Fruit fly (Drosophila melanogaster): ENCODE measurements around the gene Orc5.

The Orc5 gene

DNA sequence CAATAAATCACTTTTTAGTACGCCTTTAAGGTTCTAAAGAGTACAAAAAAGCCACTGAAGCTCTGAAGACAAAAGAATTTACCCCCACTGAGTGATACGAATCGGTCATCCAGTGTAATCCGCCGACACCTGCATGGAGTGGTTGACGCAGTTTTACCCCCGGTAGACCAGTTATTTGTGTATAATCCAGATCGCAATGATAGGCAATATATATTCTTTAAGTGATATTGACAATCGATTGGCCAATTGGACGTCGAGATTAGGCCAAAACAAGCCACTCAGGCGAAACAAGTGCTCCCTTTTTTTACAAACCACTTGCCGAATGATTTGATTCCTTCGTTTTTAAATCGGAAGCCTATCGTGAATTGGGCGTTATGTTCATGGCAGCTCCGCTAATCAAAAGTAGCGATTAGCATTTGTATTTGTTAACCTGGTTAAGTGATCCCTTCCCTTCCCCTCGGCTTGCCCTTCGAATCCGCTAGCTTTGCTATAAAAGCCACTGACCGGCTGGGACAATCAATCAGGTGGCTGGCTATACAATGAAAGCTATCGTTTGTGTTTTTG is 16.7 kb downstream of the Orc5 start, which contains the start of gene CG7916:
TSS of gene CG7916 (plus strand) at position 514 of the 564 bp plus-strand sequence.
- TF ChIP-seq sug (tag; optimal IDR thresholded peaks at IDR 0.05): peak; percentile 90
- peak; percentile 41 for TF ChIP-seq CG34376 (GFP tag; optimal IDR thresholded peaks at IDR 0.05)
- TF ChIP-seq Deaf1 (tag; optimal IDR thresholded peaks at IDR 0.05): peak; percentile 48
- peak; percentile 36; the same call in 1 of the 2 replicates for TF ChIP-seq crol (GFP tag; IDR thresholded peaks at IDR 0.05)
- no peak for TF ChIP-seq CG18262 (tag; optimal IDR thresholded peaks at IDR 0.05)
- peak; percentile 12 for TF ChIP-seq Hey (tag; optimal IDR thresholded peaks at IDR 0.05)
- peak; percentile 46 for TF ChIP-seq grn (GFP tag; optimal IDR thresholded peaks at IDR 0.05)
- no peak for TF ChIP-seq CG10959 (GFP tag; IDR thresholded peaks at IDR 0.05)
- no peak for TF ChIP-seq CG32767 (GFP tag; IDR thresholded peaks at IDR 0.05)
- TF ChIP-seq exex (tag; optimal IDR thresholded peaks at IDR 0.05): peak; percentile 75
- no peak for TF ChIP-seq sqz (GFP tag; optimal IDR thresholded peaks at IDR 0.05)

DNA sequence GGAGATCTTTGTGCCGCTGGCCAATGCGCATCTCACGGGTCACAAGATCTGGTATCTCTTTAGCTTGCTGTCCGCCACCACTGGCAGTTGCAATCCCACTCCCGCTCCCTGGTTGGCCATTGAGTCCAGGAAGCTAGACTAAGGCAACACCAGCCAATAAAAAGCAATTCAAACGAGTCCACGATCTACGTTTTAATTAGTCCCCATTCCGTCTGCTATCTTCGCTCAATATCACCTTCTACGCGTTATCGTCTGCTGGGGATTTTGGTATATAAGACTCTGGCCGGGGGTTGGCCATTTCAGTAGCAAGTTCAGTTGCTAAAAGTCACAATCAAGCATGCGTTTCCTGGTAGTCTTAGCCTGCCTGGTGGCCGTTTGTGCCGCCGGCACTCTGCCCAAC is 18.0 kb downstream of the Orc5 start, which contains the start of gene CG7953:
TSS of gene CG7953 (plus strand) at position 301 of the 400 bp plus-strand sequence.
- TF ChIP-seq exex (tag; optimal IDR thresholded peaks at IDR 0.05) (peak; percentile 29), cwo (GFP tag; optimal IDR thresholded peaks at IDR 0.05) (no peak), toy (GFP tag; IDR thresholded peaks at IDR 0.05) (no peak), ro (GFP tag; IDR thresholded peaks at IDR 0.05) (no peak), Abd-B (GFP tag; optimal IDR thresholded peaks at IDR 0.05) (no peak), Taf1 (GFP tag; IDR thresholded peaks at IDR 0.05) (no peak), sob (GFP tag; IDR thresholded peaks at IDR 0.05) (0 out of 2 replicates have a peak, but pooled peaks have one; percentile 12), Stat92E (GFP tag; optimal IDR thresholded peaks at IDR 0.05) (no peak), gsb-n (tag; optimal IDR thresholded peaks at IDR 0.05) (no peak), Ets65A (GFP tag) (peak; percentile 63)

DNA sequence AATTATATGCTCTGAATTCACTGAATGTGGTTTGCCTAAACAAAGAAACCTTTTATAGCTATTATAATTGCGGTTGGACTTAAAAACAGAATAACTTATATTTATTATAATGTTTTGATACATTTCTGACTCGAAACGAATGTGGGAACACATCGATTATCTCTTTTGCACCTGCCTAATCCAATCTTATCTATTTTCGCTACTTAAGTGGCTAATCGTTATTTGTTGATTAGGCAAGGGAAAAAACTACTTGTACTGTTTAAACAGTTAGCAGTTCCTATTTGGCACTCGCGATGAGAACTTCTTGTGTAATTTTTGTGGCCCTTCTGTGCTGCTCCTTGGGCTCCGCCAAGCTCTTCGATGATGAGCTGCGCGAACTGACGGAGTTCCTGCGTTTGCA is 19.5 kb downstream of the Orc5 start, which contains the start of gene CG7968:
TSS of gene CG7968 (plus strand) at position 276 of the 400 bp plus-strand sequence.
- no peak for TF ChIP-seq Blimp-1 (GFP tag; optimal IDR thresholded peaks at IDR 0.05)
- TF ChIP-seq CG12236 (GFP tag; optimal IDR thresholded peaks at IDR 0.05): no peak
- peak; percentile 93 for TF ChIP-seq exex (tag; optimal IDR thresholded peaks at IDR 0.05)

DNA sequence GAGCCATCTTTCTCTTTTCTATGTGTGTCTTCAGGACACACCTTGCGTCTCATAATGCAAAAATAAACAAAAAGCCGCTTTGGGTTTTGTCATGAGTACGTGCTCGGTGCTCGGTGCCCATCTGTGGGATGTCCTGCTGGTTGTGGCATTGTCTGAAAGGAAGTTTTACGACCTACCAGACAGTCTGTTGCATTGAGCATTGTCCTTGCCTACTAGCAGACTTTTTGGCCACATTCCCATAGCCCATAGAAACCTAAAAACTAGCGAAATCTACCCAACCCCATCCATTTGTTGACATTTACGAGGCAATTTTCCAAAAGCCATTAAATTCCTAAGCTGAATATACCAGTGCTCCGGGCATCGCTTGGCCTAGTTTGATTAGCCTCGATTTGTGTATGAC is 21.5 kb downstream of the Orc5 start:
- TF ChIP-seq cad (GFP tag; optimal IDR thresholded peaks at IDR 0.05) (peak; percentile 81), CG10565 (GFP tag; optimal IDR thresholded peaks at IDR 0.05) (no peak), gsb-n (tag; optimal IDR thresholded peaks at IDR 0.05) (no peak), D (optimal IDR thresholded peaks at IDR 0.05) (peak; percentile 87), D (GFP tag; optimal IDR thresholded peaks at IDR 0.05) (no peak), zen (tag; optimal IDR thresholded peaks at IDR 0.05) (peak; percentile 66), stwl (tag; optimal IDR thresholded peaks at IDR 0.05) (no peak), sens-2 (GFP tag; IDR thresholded peaks at IDR 0.05) (no peak)

DNA sequence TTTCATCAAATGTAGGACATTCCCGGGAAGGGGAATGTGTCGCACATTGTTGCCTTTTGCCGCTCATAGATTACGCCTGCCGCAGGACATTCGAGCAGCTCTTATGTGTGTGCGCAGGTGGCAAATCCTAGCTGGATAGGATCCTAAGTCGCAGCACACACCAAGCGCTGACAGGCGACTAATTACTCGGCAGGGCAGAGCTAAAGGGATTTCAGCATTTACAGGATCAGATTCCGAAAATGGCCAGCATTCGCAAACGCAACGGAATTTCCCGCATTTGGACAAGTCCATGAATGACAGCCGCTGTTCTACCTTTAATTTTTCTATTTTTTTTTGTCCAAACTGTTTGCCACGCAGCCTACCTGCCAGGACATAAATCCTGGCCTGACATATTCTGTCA is 38.0 kb downstream of the Orc5 start:
- TF ChIP-seq CG12659 (GFP tag; optimal IDR thresholded peaks at IDR 0.05) (no peak), CG3726 (GFP tag; IDR thresholded peaks at IDR 0.05) (0 out of 3 replicates have a peak, but pooled peaks have one; percentile 20), tll (GFP tag; optimal IDR thresholded peaks at IDR 0.05) (peak in 1 of 2 experiments; percentile 50), zen (tag; optimal IDR thresholded peaks at IDR 0.05) (peak; percentile 61)

Measured in whole organism, embryonic.